Worm (Caenorhabditis elegans) whole organism, L4/young adult: Measurements from ENCODE around the gene Y61A9LA.7.

Experiments used
- W03F9.2 ChIP-seq: fragments of 150-350 bp; optimal IDR thresholded peaks from 2 replicates; lab custom pipeline; 2014; ENCODE audit warnings: missing biosample characterization, missing genetic modification characterization
- him-1 ChIP-seq: sonication (generic microtip); optimal IDR thresholded peaks from 2 replicates; lab custom pipeline; 2016; ENCODE audit warnings: missing genotype, missing genetic modification reagents, missing genetic modification characterization, missing compliant biosample characterization

DNA sequence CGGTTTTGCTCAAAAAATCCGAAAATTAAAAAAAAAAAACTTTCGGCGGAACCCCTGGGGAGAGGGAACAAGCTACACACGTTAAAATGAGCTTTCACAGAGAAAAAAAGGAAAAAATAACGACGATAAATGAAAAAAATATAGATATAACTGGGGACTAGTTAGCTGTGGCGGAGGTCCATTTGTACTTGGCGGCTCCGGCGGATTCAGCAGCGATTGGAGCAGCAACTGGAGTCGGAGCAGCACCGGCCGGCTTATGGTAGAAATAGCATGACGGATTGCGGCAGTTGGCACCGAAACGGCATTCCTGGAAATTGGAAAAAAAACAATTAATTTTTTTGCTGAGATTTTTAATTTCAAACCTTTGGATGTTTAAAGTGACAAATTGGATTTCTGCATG, 2.9 kb upstream of the Y61A9LA.7 start:
- TF ChIP-seq W03F9.2 (tag; lab: Kevin White, UChicago) (no peak), him-1 (no peak)
